Fruit fly (Drosophila melanogaster): ENCODE measurements around the gene CG2187.

- TF ChIP-seq CG34367 (tag; optimal IDR thresholded peaks at IDR 0.05) (no peak), CG15710 (tag; optimal IDR thresholded peaks at IDR 0.05) (no peak), CG10348 (GFP tag; IDR thresholded peaks at IDR 0.05) (no peak), CG8301 (tag; optimal IDR thresholded peaks at IDR 0.05) (no peak), EcR (GFP tag; optimal IDR thresholded peaks at IDR 0.05) (no peak), CG13204 (GFP tag; optimal IDR thresholded peaks at IDR 0.05) (no peak), CG9948 (tag; optimal IDR thresholded peaks at IDR 0.05) (no peak), fd96Ca (GFP tag; IDR thresholded peaks at IDR 0.05) (no peak), CG14655 (GFP tag; optimal IDR thresholded peaks at IDR 0.05) (no peak), CG32121 (GFP tag; IDR thresholded peaks at IDR 0.05) (no peak), Snoo (tag; optimal IDR thresholded peaks at IDR 0.05) (no peak), Ets98B (GFP tag; IDR thresholded peaks at IDR 0.05) (peak; percentile 24; the same call in 1 of the 2 replicates), rn (GFP tag; IDR thresholded peaks at IDR 0.05) (no peak)
Observed at dm6 chr3R:31764672-31765071, 6.2 kb upstream of the CG2187 start, which contains the start of gene CG2150.
